Fruit fly (Drosophila melanogaster) whole organism, wandering third instar larva: ENCODE results near the gene ksr.
A peak's percentile ranks its signal among the peaks of the same experiment; 100 is the strongest.

ENCODE experiments used
- CG32264 ChIP-seq: fragments of 200-800 bp; sonication (Bioruptor generic); optimal IDR thresholded peaks from 2 replicates; lab custom pipeline; 2016; ENCODE audit warnings: missing biosample characterization, missing genetic modification characterization
- Myc ChIP-seq: fragments of >200 bp; optimal IDR thresholded peaks from 2 replicates; lab custom pipeline; 2017
- N ChIP-seq: fragments of >200 bp; optimal IDR thresholded peaks from 2 replicates; lab custom pipeline; 2018; ENCODE audit warnings: missing biosample characterization, missing external identifiers, missing genetic modification characterization
- Rel ChIP-seq, 2 experiments: fragments of 200-800 bp; sonication (Bioruptor generic) in 1 of 2; optimal IDR thresholded peaks; 2 replicates in 1 of 2; 3 replicates in 1 of 2; lab custom pipeline; 2016 to 2019; ENCODE audit warnings: mild to moderate bottlenecking in 2 of 2, missing biosample characterization in 2 of 2, missing genetic modification characterization in 2 of 2, moderate library complexity in 1 of 2
- Vsx2 ChIP-seq: fragments of 200-300, 225-300 bp; sonication (Bioruptor generic); optimal IDR thresholded peaks from 2 replicates; lab custom pipeline; 2018; ENCODE audit warnings: missing biosample characterization, missing genetic modification characterization; ENCODE audit not compliant: partially characterized antibody
- br ChIP-seq: fragments of 200-800 bp; sonication (Bioruptor generic); optimal IDR thresholded peaks from 2 replicates; lab custom pipeline; 2016; ENCODE audit warnings: missing biosample characterization, missing genetic modification characterization
- fru ChIP-seq: fragments of 200-800 bp; sonication (Bioruptor generic); optimal IDR thresholded peaks from 3 replicates; lab custom pipeline; 2016; ENCODE audit warnings: missing biosample characterization, mild to moderate bottlenecking, missing genetic modification characterization
- jim ChIP-seq: fragments of 175-275, 200-325 bp; sonication (Bioruptor generic); optimal IDR thresholded peaks from 2 replicates; lab custom pipeline; 2016; ENCODE audit warnings: missing biosample characterization, mild to moderate bottlenecking, missing genetic modification characterization
- lola ChIP-seq: fragments of >200 bp; optimal IDR thresholded peaks from 2 replicates; lab custom pipeline; 2017; ENCODE audit warnings: missing biosample characterization, missing genetic modification characterization
- pan ChIP-seq: fragments of >200 bp; optimal IDR thresholded peaks from 2 replicates; lab custom pipeline; 2017
- psq ChIP-seq: fragments of 200-800 bp; sonication (Bioruptor generic); optimal IDR thresholded peaks from 3 replicates; lab custom pipeline; 2017; ENCODE audit warnings: missing biosample characterization, mild to moderate bottlenecking, missing genetic modification characterization, moderate library complexity
- usp ChIP-seq: fragments of >200 bp; optimal IDR thresholded peaks from 2 replicates; lab custom pipeline; 2017; ENCODE audit warnings: missing biosample characterization, missing genetic modification characterization

DNA sequence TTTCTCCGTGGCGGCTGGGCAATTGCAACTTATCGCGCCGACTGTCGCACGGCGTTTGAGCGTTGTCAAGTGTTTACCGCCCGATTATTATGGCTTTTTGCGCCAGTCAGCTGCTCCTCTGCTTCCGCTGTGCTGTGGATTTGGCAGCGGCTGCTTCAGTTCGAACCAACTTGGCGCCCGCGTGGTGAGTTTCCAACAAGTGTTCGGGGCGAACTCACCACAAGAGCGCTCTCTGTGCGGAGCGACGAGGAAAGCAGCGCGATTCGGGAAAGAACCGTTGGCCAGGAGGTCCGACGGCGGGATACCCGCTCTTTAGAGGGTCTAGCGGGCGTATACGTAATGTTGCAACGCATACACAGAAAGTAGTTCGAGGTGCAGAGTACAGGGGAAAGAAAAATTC lies 18.9 kb upstream of the ksr start, which contains the start of gene NKCC:
- TF ChIP-seq lola (GFP tag; lab: Kevin White, UChicago) (no peak), Rel (GFP tag; optimal IDR thresholded peaks at IDR 0.05; lab: Kevin White, UChicago) (no peak), Rel (tag; optimal IDR thresholded peaks at IDR 0.05; lab: Kevin White, UChicago) (peak; percentile 90), Myc (lab: Kevin White, UChicago) (no peak), usp (GFP tag; lab: Kevin White, UChicago) (no peak), CG32264 (GFP tag; lab: Kevin White, UChicago) (no peak), N (no peak), pan (lab: Kevin White, UChicago) (no peak), Vsx2 (GFP tag; lab: Kevin White, UChicago) (no peak), br (GFP tag; lab: Kevin White, UChicago) (no peak), jim (no peak), fru (GFP tag; lab: Kevin White, UChicago) (no peak), psq (GFP tag; lab: Kevin White, UChicago) (no peak)
